Fruit fly (Drosophila melanogaster) whole organism, prepupa: ENCODE results near the gene CG11384.

Experiments
- Blimp-1 ChIP-seq: fragments of 200-800 bp; sonication (Bioruptor generic); optimal IDR thresholded peaks from 3 replicates; lab custom pipeline; 2017; ENCODE audit warnings: missing biosample characterization, missing genetic modification characterization, mild to moderate bottlenecking, moderate library complexity, missing genetic modification reagents
- CG10669 ChIP-seq: fragments of 200-800 bp; sonication (Bioruptor generic); optimal IDR thresholded peaks from 3 replicates; lab custom pipeline; 2018; ENCODE audit warnings: missing biosample characterization, mild to moderate bottlenecking, missing genetic modification characterization, moderate library complexity
- CG11294 ChIP-seq: fragments of 200-800 bp; sonication (Bioruptor generic); IDR thresholded peaks from 2 replicates; pipeline ENCODE4 v1.3.6; 2022; ENCODE audit warnings: missing biosample characterization, missing genetic modification characterization
- CG11762 ChIP-seq: fragments of 200-800 bp; sonication (Bioruptor generic); optimal IDR thresholded peaks from 3 replicates; lab custom pipeline; 2016; ENCODE audit warnings: missing biosample characterization, missing genetic modification characterization; ENCODE audit not compliant: insufficient read depth
- CG15336 ChIP-seq: fragments of 200-800 bp; sonication (Bioruptor generic); IDR thresholded peaks from 2 replicates; pipeline ENCODE4 v1.3.6; 2022; ENCODE audit warnings: missing biosample characterization, missing genetic modification characterization
- CG1621 ChIP-seq: fragments of 200-800 bp; sonication (Bioruptor generic); optimal IDR thresholded peaks from 3 replicates; lab custom pipeline; 2018; ENCODE audit warnings: missing biosample characterization, mild to moderate bottlenecking, missing genetic modification characterization
- CG16779 ChIP-seq: fragments of 200-800 bp; sonication (Bioruptor generic); optimal IDR thresholded peaks from 3 replicates; lab custom pipeline; 2017; ENCODE audit warnings: missing biosample characterization, mild to moderate bottlenecking, missing genetic modification characterization
- CG32006 ChIP-seq: fragments of 200-800 bp; sonication (Bioruptor generic); optimal IDR thresholded peaks from 3 replicates; lab custom pipeline; 2017; ENCODE audit warnings: missing biosample characterization, mild to moderate bottlenecking, missing genetic modification characterization
- CG34406 ChIP-seq: fragments of 200-800 bp; sonication (Bioruptor generic); optimal IDR thresholded peaks from 3 replicates; lab custom pipeline; 2016; ENCODE audit warnings: missing biosample characterization, missing genetic modification characterization
- CG3919 ChIP-seq: fragments of 200-800 bp; sonication (Bioruptor generic); optimal IDR thresholded peaks from 3 replicates; lab custom pipeline; 2016; ENCODE audit warnings: missing biosample characterization, missing genetic modification characterization
- CG4318 ChIP-seq: fragments of 200-800 bp; sonication (Bioruptor generic); optimal IDR thresholded peaks from 3 replicates; lab custom pipeline; 2017; ENCODE audit warnings: missing biosample characterization, mild to moderate bottlenecking, missing genetic modification characterization
- CG6792 ChIP-seq: fragments of 200-800 bp; sonication (Bioruptor generic); optimal IDR thresholded peaks from 3 replicates; lab custom pipeline; 2016; ENCODE audit warnings: missing biosample characterization, missing genetic modification characterization
- CG6808 ChIP-seq: fragments of 200-800 bp; sonication (Bioruptor generic); optimal IDR thresholded peaks from 3 replicates; lab custom pipeline; 2017; ENCODE audit warnings: missing biosample characterization, missing genetic modification characterization, mild to moderate bottlenecking, moderate library complexity, missing genetic modification reagents
- CG6854 ChIP-seq: fragments of 200-800 bp; sonication (Bioruptor generic); optimal IDR thresholded peaks from 2 replicates; lab custom pipeline; 2017; ENCODE audit warnings: missing biosample characterization, mild to moderate bottlenecking, missing genetic modification characterization
- CG8119 ChIP-seq: fragments of 200-800 bp; sonication (Bioruptor generic); IDR thresholded peaks from 3 replicates; pipeline ENCODE4 v1.3.6; 2022; ENCODE audit warnings: missing biosample characterization, missing genetic modification characterization
- CG8319 ChIP-seq: fragments of 200-800 bp; sonication (Bioruptor generic); optimal IDR thresholded peaks from 3 replicates; lab custom pipeline; 2016; ENCODE audit warnings: missing biosample characterization, missing genetic modification characterization
- CG8632 ChIP-seq: fragments of 200-800 bp; sonication (Bioruptor generic); optimal IDR thresholded peaks from 3 replicates; lab custom pipeline; 2016; ENCODE audit warnings: missing biosample characterization, missing genetic modification characterization
- CG9139 ChIP-seq: fragments of 200-800 bp; sonication (Bioruptor generic); optimal IDR thresholded peaks from 3 replicates; lab custom pipeline; 2017; ENCODE audit warnings: missing biosample characterization, mild to moderate bottlenecking, missing genetic modification characterization
- Eip75B ChIP-seq: fragments of 200-800 bp; sonication (Bioruptor generic); optimal IDR thresholded peaks from 3 replicates; lab custom pipeline; 2016; ENCODE audit warnings: missing biosample characterization, missing genetic modification characterization
- Eip78C ChIP-seq: fragments of 200-800 bp; sonication (Bioruptor generic); peaks from one replicate; lab custom pipeline; 2016; ENCODE audit warnings: missing biosample characterization, missing genetic modification characterization
- Eip93F ChIP-seq: fragments of 200-800 bp; sonication (Bioruptor generic); optimal IDR thresholded peaks from 2 replicates; lab custom pipeline; 2016; ENCODE audit warnings: missing biosample characterization, mild to moderate bottlenecking, missing genetic modification characterization
- Ets21C ChIP-seq: fragments of 200-800 bp; sonication (Bioruptor generic); optimal IDR thresholded peaks from 3 replicates; lab custom pipeline; 2016; ENCODE audit warnings: missing biosample characterization, missing genetic modification characterization
- Hr38 ChIP-seq: sonication (Bioruptor generic); optimal IDR thresholded peaks from 2 replicates; lab custom pipeline; 2016; ENCODE audit warnings: missing biosample characterization, missing genetic modification characterization
- Hr4 ChIP-seq: fragments of 200-800 bp; sonication (Bioruptor generic); optimal IDR thresholded peaks from 3 replicates; lab custom pipeline; 2016; ENCODE audit warnings: missing biosample characterization, missing genetic modification characterization
- Lpt ChIP-seq: fragments of 200-800 bp; sonication (Bioruptor generic); optimal IDR thresholded peaks from 3 replicates; lab custom pipeline; 2016; ENCODE audit warnings: missing biosample characterization, missing genetic modification characterization
- Met ChIP-seq: fragments of 200-800 bp; sonication (Bioruptor generic); optimal IDR thresholded peaks from 3 replicates; lab custom pipeline; 2016; ENCODE audit warnings: missing biosample characterization, missing genetic modification characterization
- OdsH ChIP-seq: fragments of 200-800 bp; sonication (Bioruptor generic); optimal IDR thresholded peaks from 3 replicates; lab custom pipeline; 2016; ENCODE audit warnings: missing biosample characterization, missing genetic modification characterization
- Smox ChIP-seq: fragments of 200-800 bp; sonication (Bioruptor generic); optimal IDR thresholded peaks from 3 replicates; lab custom pipeline; 2016; ENCODE audit warnings: missing biosample characterization, missing genetic modification characterization
- Sox102F ChIP-seq: fragments of 200-800 bp; sonication (Bioruptor generic); optimal IDR thresholded peaks from 2 replicates; lab custom pipeline; 2016; ENCODE audit warnings: missing biosample characterization, mild to moderate bottlenecking, missing genetic modification characterization
- Sox14 ChIP-seq: fragments of 200-800 bp; sonication (Bioruptor generic); optimal IDR thresholded peaks from 3 replicates; lab custom pipeline; 2016; ENCODE audit warnings: missing biosample characterization, missing genetic modification characterization
- achi ChIP-seq: fragments of 200-800 bp; sonication (Bioruptor generic); optimal IDR thresholded peaks from 3 replicates; lab custom pipeline; 2016; ENCODE audit warnings: missing biosample characterization, missing genetic modification characterization
- acj6 ChIP-seq: fragments of 200-800 bp; sonication (Bioruptor generic); optimal IDR thresholded peaks from 3 replicates; lab custom pipeline; 2016; ENCODE audit warnings: missing biosample characterization, missing genetic modification characterization
- cyc ChIP-seq: fragments of 200-800 bp; sonication (Bioruptor generic); optimal IDR thresholded peaks from 3 replicates; lab custom pipeline; 2016; ENCODE audit warnings: missing biosample characterization, missing genetic modification characterization
- dac ChIP-seq: fragments of 200-800 bp; sonication (Bioruptor generic); optimal IDR thresholded peaks from 2 replicates; lab custom pipeline; 2017; ENCODE audit warnings: missing biosample characterization, mild to moderate bottlenecking, missing genetic modification characterization
- dsx ChIP-seq: fragments of 200-800 bp; optimal IDR thresholded peaks from 3 replicates; lab custom pipeline; 2019; ENCODE audit warnings: missing biosample characterization, mild to moderate bottlenecking, missing genetic modification characterization, moderate library complexity; ENCODE audit not compliant: poor library complexity, severe bottlenecking
- eg ChIP-seq: fragments of 200-800 bp; sonication (Bioruptor generic); IDR thresholded peaks from 3 replicates; pipeline ENCODE4 v1.3.6; 2022; ENCODE audit warnings: missing biosample characterization, missing genetic modification characterization
- fd59A ChIP-seq: fragments of 200-800 bp; sonication (Bioruptor generic); optimal IDR thresholded peaks from 2 replicates; lab custom pipeline; 2017; ENCODE audit warnings: missing biosample characterization, mild to moderate bottlenecking, missing genetic modification characterization, missing genetic modification reagents
- fd85E ChIP-seq: fragments of 200-800 bp; sonication (Bioruptor generic); optimal IDR thresholded peaks from 3 replicates; lab custom pipeline; 2016; ENCODE audit warnings: missing biosample characterization, missing genetic modification characterization
- fkh ChIP-seq: fragments of 200-800 bp; sonication (Bioruptor generic); optimal IDR thresholded peaks from 3 replicates; lab custom pipeline; 2017; ENCODE audit warnings: missing biosample characterization, mild to moderate bottlenecking, missing genetic modification characterization, moderate library complexity
- pdm3 ChIP-seq: fragments of 200-800 bp; sonication (Bioruptor generic); optimal IDR thresholded peaks from 3 replicates; lab custom pipeline; 2016; ENCODE audit warnings: missing biosample characterization, missing genetic modification characterization
- spab ChIP-seq: fragments of 200-800 bp; sonication (Bioruptor generic); optimal IDR thresholded peaks from 2 replicates; lab custom pipeline; 2017; ENCODE audit warnings: missing biosample characterization, mild to moderate bottlenecking, missing genetic modification characterization, missing genetic modification reagents
- ss ChIP-seq, 2 experiments: fragments of 200-800 bp; sonication (Bioruptor generic); optimal IDR thresholded peaks; 2 replicates in 1 of 2; 3 replicates in 1 of 2; lab custom pipeline; 2017 to 2018; ENCODE audit warnings: mild to moderate bottlenecking in 2 of 2, missing biosample characterization in 2 of 2, missing genetic modification characterization in 2 of 2, moderate library complexity in 1 of 2
- svp ChIP-seq: fragments of 200-800 bp; sonication (Bioruptor generic); peaks from one replicate; lab custom pipeline; 2016; ENCODE audit warnings: missing biosample characterization, missing genetic modification characterization
- topi ChIP-seq: fragments of 200-800 bp; sonication (Bioruptor generic); optimal IDR thresholded peaks from 3 replicates; lab custom pipeline; 2016; ENCODE audit warnings: missing biosample characterization, missing genetic modification characterization

Gene CG11384

DNA sequence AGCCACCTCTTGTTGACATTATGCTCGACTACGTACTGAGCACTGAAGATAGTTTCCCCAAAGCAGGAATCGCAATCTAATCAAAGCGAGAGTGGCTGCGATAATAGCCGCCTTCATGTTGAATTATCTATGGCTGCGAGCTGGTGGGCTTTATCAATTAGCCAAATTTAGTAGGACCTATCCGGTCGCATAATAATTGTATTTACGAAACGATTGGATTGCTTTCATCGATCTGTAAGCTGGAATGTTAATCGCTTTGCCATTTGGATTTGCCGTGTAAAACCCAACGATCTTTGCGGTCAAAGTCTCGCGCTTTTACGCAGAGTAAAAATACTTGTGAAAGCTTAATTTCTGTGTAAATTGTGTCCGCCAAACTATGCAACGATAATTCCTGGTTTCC lies at the start of gene CG11384:
Gene CG11384 (minus strand): TSS at position 43 of the 400 bp plus-strand sequence.
- TF ChIP-seq svp (GFP tag; lab: Kevin White, UChicago) (peak; percentile 4), CG16779 (tag; lab: Kevin White, UChicago) (no peak)

DNA sequence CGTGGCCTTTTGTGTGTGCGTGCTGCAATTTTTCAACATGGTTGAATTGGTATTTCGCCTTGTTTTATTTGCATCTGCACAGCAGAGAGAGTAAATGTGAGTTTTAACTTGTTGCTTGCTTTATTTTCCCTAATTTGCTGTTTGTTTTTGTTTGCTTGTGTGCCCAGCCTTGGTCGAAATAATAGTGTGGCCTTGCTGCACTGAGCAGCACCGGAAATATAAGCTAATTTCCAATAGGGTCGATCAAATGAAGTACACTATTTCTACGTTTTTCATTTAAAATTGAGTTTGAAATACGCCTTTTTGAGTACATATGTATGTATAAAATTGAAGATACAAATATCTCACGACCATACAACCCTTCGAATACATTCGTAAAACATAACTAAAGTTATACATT lies 40.8 kb upstream of the CG11384 start:
- no peak for TF ChIP-seq Blimp-1 (GFP tag; lab: Kevin White, UChicago)
- TF ChIP-seq eg (GFP tag; lab: Robert Waterston, UW): peak; percentile 54; the same call in 2 of the 3 replicates

DNA sequence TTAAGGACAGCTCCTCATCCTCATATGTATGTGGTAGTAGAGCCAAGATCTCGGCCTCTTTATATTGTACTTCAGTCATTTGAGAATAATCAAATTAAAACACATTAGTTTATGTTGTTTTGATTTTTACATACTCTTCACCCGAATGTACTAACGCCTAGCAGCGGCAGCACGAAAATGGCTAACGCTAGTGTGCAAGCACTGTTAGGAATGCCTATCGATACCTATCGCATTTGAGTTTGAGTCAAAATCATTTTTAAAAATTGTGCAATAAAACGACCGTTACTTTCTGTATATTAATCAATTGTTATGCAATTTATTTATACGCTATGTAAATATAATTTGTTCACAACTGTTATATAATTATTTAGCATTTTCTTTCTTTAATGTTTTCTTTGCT lies 39.2 kb upstream of the CG11384 start, which contains the start of gene CG11398:
Gene CG11398 (minus strand): TSS at position 157 of the 400 bp plus-strand sequence.
- TF ChIP-seq Ets21C (GFP tag; lab: Kevin White, UChicago) (no peak), Met (no peak), CG34406 (no peak), dsx (GFP tag; lab: Kevin White, UChicago) (no peak), CG10669 (GFP tag; lab: Kevin White, UChicago) (no peak), CG1621 (no peak), Sox14 (peak; percentile 14), CG15336 (GFP tag; lab: Robert Waterston, UW) (no peak), CG11762 (GFP tag; lab: Kevin White, UChicago) (no peak), CG6808 (GFP tag; lab: Kevin White, UChicago) (no peak), Eip78C (GFP tag; lab: Kevin White, UChicago) (peak; percentile 30), fd85E (GFP tag; lab: Kevin White, UChicago) (no peak), Hr38 (no peak), Lpt (GFP tag; lab: Kevin White, UChicago) (no peak), ss (GFP tag; optimal IDR thresholded peaks at IDR 0.05; lab: Kevin White, UChicago) (no peak), CG8119 (GFP tag; lab: Robert Waterston, UW) (no peak), cyc (GFP tag; lab: Kevin White, UChicago) (no peak), dac (GFP tag; lab: Kevin White, UChicago) (no peak), topi (GFP tag; lab: Kevin White, UChicago) (peak; percentile 7), eg (GFP tag; lab: Robert Waterston, UW) (no peak), acj6 (no peak), CG11294 (no peak), fkh (GFP tag; lab: Kevin White, UChicago) (no peak)

DNA sequence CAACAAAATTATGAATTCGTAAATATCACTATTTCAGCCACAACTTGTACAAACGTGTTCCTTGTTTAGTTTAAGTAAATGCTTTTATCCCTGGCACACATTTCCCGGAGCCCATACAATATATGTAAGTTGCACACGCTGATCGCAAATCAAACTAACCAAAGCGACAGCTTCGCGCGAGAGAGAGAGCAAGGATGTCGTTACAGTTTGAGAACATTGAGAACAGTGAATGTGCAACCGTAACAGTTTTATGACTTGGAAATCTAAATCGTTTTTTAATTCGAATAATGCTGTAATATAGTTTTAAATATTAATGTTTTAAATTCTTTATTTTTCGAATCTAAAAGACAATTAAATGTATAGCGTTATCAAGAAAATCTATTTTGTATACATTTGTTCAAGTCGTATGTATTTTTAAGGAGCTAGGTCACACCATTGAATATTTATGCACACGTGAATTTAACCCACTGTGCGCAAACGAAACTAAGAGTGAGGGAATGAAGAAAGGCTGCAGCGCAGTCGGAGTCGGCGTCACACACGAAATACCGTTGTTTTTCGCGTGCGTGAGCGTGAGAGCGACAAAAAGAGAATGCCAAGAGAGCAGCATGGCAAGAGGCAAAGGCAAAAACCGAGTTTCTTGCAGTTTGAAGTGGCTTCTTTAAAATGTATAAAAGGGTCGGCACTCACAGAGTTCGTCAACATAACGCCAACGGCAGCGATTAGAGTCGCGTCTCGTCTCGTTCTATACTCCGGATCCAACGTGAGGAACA lies 33.6 kb upstream of the CG11384 start, which contains the start of gene CG11382:
Gene CG11382 (plus strand): TSS at position 720 of the 770 bp plus-strand sequence.
- TF ChIP-seq CG4318 (GFP tag; lab: Kevin White, UChicago) (no peak), Eip78C (GFP tag; lab: Kevin White, UChicago) (peak; percentile 14), OdsH (GFP tag; lab: Kevin White, UChicago) (no peak), svp (GFP tag; lab: Kevin White, UChicago) (peak; percentile 52), CG8632 (GFP tag; lab: Kevin White, UChicago) (no peak), Hr4 (GFP tag; lab: Kevin White, UChicago) (peak; percentile 37), pdm3 (GFP tag; lab: Kevin White, UChicago) (peak; percentile 24), ss (GFP tag; optimal IDR thresholded peaks at IDR 0.05; lab: Kevin White, UChicago) (no peak), CG32006 (GFP tag; lab: Kevin White, UChicago) (peak; percentile 28), Smox (GFP tag; lab: Kevin White, UChicago) (peak; percentile 28), CG1621 (no peak), Ets21C (GFP tag; lab: Kevin White, UChicago) (no peak), CG8319 (no peak), spab (GFP tag; lab: Kevin White, UChicago) (no peak), CG6792 (GFP tag; lab: Kevin White, UChicago) (no peak), fd59A (no peak), Sox14 (peak; percentile 12), CG9139 (GFP tag; lab: Kevin White, UChicago) (no peak), Sox102F (GFP tag; lab: Kevin White, UChicago) (peak; percentile 14), achi (no peak), CG6854 (GFP tag; lab: Kevin White, UChicago) (no peak), CG3919 (GFP tag; lab: Kevin White, UChicago) (peak; percentile 20), Hr38 (no peak), topi (GFP tag; lab: Kevin White, UChicago) (peak; percentile 28), Blimp-1 (GFP tag; lab: Kevin White, UChicago) (peak; percentile 88), Eip75B (GFP tag; lab: Kevin White, UChicago) (no peak), Eip93F (no peak)
